Fruit fly (Drosophila melanogaster) whole organism, wandering third instar larva: ENCODE measurements around the gene CG15533.

Source experiments
- Abd-B ChIP-seq: fragments of >200 bp; optimal IDR thresholded peaks from 2 replicates; lab custom pipeline; 2017; ENCODE audit warnings: missing biosample characterization, missing genetic modification characterization
- CG32264 ChIP-seq: fragments of 200-800 bp; sonication (Bioruptor generic); optimal IDR thresholded peaks from 2 replicates; lab custom pipeline; 2016; ENCODE audit warnings: missing biosample characterization, missing genetic modification characterization
- CG9705 ChIP-seq: fragments of 200-800 bp; sonication (Bioruptor generic); optimal IDR thresholded peaks from 2 replicates; lab custom pipeline; 2018; ENCODE audit warnings: missing biosample characterization, mild to moderate bottlenecking, missing genetic modification characterization
- CrebA ChIP-seq: fragments of 200-800 bp; sonication (Bioruptor generic); optimal IDR thresholded peaks from 2 replicates; lab custom pipeline; 2016; ENCODE audit warnings: missing biosample characterization, mild to moderate bottlenecking, missing genetic modification characterization, borderline replicate concordance
- Dfd ChIP-seq: fragments of >200 bp; optimal IDR thresholded peaks from 2 replicates; lab custom pipeline; 2017; ENCODE audit warnings: missing biosample characterization, missing genetic modification characterization
- Dif ChIP-seq: fragments of 200-275, 200-300 bp; sonication (Bioruptor generic); optimal IDR thresholded peaks from 2 replicates; lab custom pipeline; 2018; ENCODE audit warnings: missing biosample characterization, missing genetic modification characterization; ENCODE audit not compliant: partially characterized antibody
- GATAd ChIP-seq: sonication (Bioruptor generic); optimal IDR thresholded peaks from 2 replicates; lab custom pipeline; 2016; ENCODE audit warnings: missing biosample characterization, missing genetic modification characterization
- HLH106 ChIP-seq: fragments of 200-800 bp; optimal IDR thresholded peaks from 3 replicates; lab custom pipeline; 2019; ENCODE audit warnings: missing biosample characterization, mild to moderate bottlenecking, missing genetic modification characterization, moderate library complexity
- Hnf4 ChIP-seq: fragments of 200-800 bp; sonication (Bioruptor generic); optimal IDR thresholded peaks from 2 replicates; lab custom pipeline; 2016; ENCODE audit warnings: missing biosample characterization, mild to moderate bottlenecking, missing genetic modification characterization
- Hr78 ChIP-seq: fragments of >200 bp; optimal IDR thresholded peaks from 2 replicates; lab custom pipeline; 2017; ENCODE audit warnings: missing biosample characterization, missing genetic modification characterization
- Hr83 ChIP-seq: fragments of 200-300 bp; sonication (Bioruptor generic); optimal IDR thresholded peaks from 2 replicates; lab custom pipeline; 2016; ENCODE audit warnings: missing biosample characterization, mild to moderate bottlenecking, missing genetic modification characterization, moderate library complexity; ENCODE audit not compliant: poor library complexity, severe bottlenecking
- Jra ChIP-seq: sonication (Bioruptor generic); optimal IDR thresholded peaks from 2 replicates; lab custom pipeline; 2016; ENCODE audit warnings: missing biosample characterization, missing genetic modification characterization
- Mio ChIP-seq: sonication (Bioruptor generic); optimal IDR thresholded peaks from 2 replicates; lab custom pipeline; 2016; ENCODE audit warnings: missing biosample characterization, missing genetic modification characterization
- Myc ChIP-seq: fragments of >200 bp; optimal IDR thresholded peaks from 2 replicates; lab custom pipeline; 2017
- N ChIP-seq: fragments of >200 bp; optimal IDR thresholded peaks from 2 replicates; lab custom pipeline; 2018; ENCODE audit warnings: missing biosample characterization, missing external identifiers, missing genetic modification characterization
- OdsH ChIP-seq: fragments of 200-800 bp; sonication (Bioruptor generic); optimal IDR thresholded peaks from 2 replicates; lab custom pipeline; 2016; ENCODE audit warnings: missing biosample characterization, mild to moderate bottlenecking, missing genetic modification characterization
- Rel ChIP-seq, 2 experiments: fragments of 200-800 bp; sonication (Bioruptor generic) in 1 of 2; optimal IDR thresholded peaks; 2 replicates in 1 of 2; 3 replicates in 1 of 2; lab custom pipeline; 2016 to 2019; ENCODE audit warnings: mild to moderate bottlenecking in 2 of 2, missing biosample characterization in 2 of 2, missing genetic modification characterization in 2 of 2, moderate library complexity in 1 of 2
- Sp1 ChIP-seq: fragments of 200-800 bp; sonication (Bioruptor generic); optimal IDR thresholded peaks from 3 replicates; lab custom pipeline; 2019; ENCODE audit warnings: missing biosample characterization, mild to moderate bottlenecking, missing genetic modification characterization, moderate library complexity
- Vsx2 ChIP-seq: fragments of 200-300, 225-300 bp; sonication (Bioruptor generic); optimal IDR thresholded peaks from 2 replicates; lab custom pipeline; 2018; ENCODE audit warnings: missing biosample characterization, missing genetic modification characterization; ENCODE audit not compliant: partially characterized antibody
- br ChIP-seq: fragments of 200-800 bp; sonication (Bioruptor generic); optimal IDR thresholded peaks from 2 replicates; lab custom pipeline; 2016; ENCODE audit warnings: missing biosample characterization, missing genetic modification characterization
- brk ChIP-seq: fragments of 200-800 bp; sonication (Bioruptor generic); optimal IDR thresholded peaks from 2 replicates; lab custom pipeline; 2016; ENCODE audit warnings: missing biosample characterization, mild to moderate bottlenecking, missing genetic modification characterization
- dl ChIP-seq, 2 experiments: fragments of 175-275, 200-275 bp in 1 of 2; fragments of 200-275 bp in 1 of 2; sonication (Bioruptor generic); optimal IDR thresholded peaks; lab custom pipeline; 2018; ENCODE audit warnings: mild to moderate bottlenecking in 2 of 2, missing biosample characterization in 2 of 2, missing genetic modification characterization in 2 of 2, moderate library complexity in 2 of 2; ENCODE audit not compliant: partially characterized antibody in 2 of 2, insufficient read depth in 1 of 2
- dmrt93B ChIP-seq: fragments of 200-800 bp; sonication (Bioruptor generic); optimal IDR thresholded peaks from 2 replicates; lab custom pipeline; 2018; ENCODE audit warnings: missing biosample characterization, mild to moderate bottlenecking, missing genetic modification characterization
- dsf ChIP-seq: sonication (Bioruptor generic); optimal IDR thresholded peaks from 2 replicates; lab custom pipeline; 2016; ENCODE audit warnings: missing biosample characterization, missing genetic modification characterization, borderline replicate concordance
- ey ChIP-seq: fragments of 200-800 bp; sonication (Bioruptor generic); optimal IDR thresholded peaks from 2 replicates; lab custom pipeline; 2016; ENCODE audit warnings: missing biosample characterization, missing genetic modification characterization
- foxo ChIP-seq, 2 experiments: fragments of 200-800 bp; sonication (Bioruptor generic); optimal IDR thresholded peaks; 2 replicates in 1 of 2; 3 replicates in 1 of 2; lab custom pipeline; 2016 to 2017; ENCODE audit warnings: missing biosample characterization in 2 of 2, missing genetic modification characterization in 2 of 2
- fru ChIP-seq: fragments of 200-800 bp; sonication (Bioruptor generic); optimal IDR thresholded peaks from 3 replicates; lab custom pipeline; 2016; ENCODE audit warnings: missing biosample characterization, mild to moderate bottlenecking, missing genetic modification characterization
- h ChIP-seq: fragments of 200-800 bp; sonication (Bioruptor generic); optimal IDR thresholded peaks from 3 replicates; lab custom pipeline; 2016; ENCODE audit warnings: missing biosample characterization, mild to moderate bottlenecking, missing genetic modification characterization
- jim ChIP-seq: fragments of 175-275, 200-325 bp; sonication (Bioruptor generic); optimal IDR thresholded peaks from 2 replicates; lab custom pipeline; 2016; ENCODE audit warnings: missing biosample characterization, mild to moderate bottlenecking, missing genetic modification characterization
- lola ChIP-seq: fragments of >200 bp; optimal IDR thresholded peaks from 2 replicates; lab custom pipeline; 2017; ENCODE audit warnings: missing biosample characterization, missing genetic modification characterization
- pan ChIP-seq: fragments of >200 bp; optimal IDR thresholded peaks from 2 replicates; lab custom pipeline; 2017
- psq ChIP-seq: fragments of 200-800 bp; sonication (Bioruptor generic); optimal IDR thresholded peaks from 3 replicates; lab custom pipeline; 2017; ENCODE audit warnings: missing biosample characterization, mild to moderate bottlenecking, missing genetic modification characterization, moderate library complexity
- rgr ChIP-seq: fragments of 200-800 bp; sonication (Bioruptor generic); optimal IDR thresholded peaks from 3 replicates; lab custom pipeline; 2016; ENCODE audit warnings: missing biosample characterization, mild to moderate bottlenecking, missing genetic modification characterization
- sage ChIP-seq: fragments of 200-800 bp; sonication (Bioruptor generic); optimal IDR thresholded peaks from 2 replicates; lab custom pipeline; 2016; ENCODE audit warnings: missing biosample characterization, mild to moderate bottlenecking, missing genetic modification characterization
- sv ChIP-seq: fragments of 200-800 bp; sonication (Bioruptor generic); optimal IDR thresholded peaks from 3 replicates; lab custom pipeline; 2016; ENCODE audit warnings: missing biosample characterization, missing genetic modification characterization
- tai ChIP-seq: sonication (Bioruptor generic); optimal IDR thresholded peaks from 2 replicates; lab custom pipeline; 2016; ENCODE audit warnings: missing biosample characterization, missing genetic modification characterization
- usp ChIP-seq: fragments of >200 bp; optimal IDR thresholded peaks from 2 replicates; lab custom pipeline; 2017; ENCODE audit warnings: missing biosample characterization, missing genetic modification characterization
- woc ChIP-seq: sonication (Bioruptor generic); optimal IDR thresholded peaks from 2 replicates; lab custom pipeline; 2016; ENCODE audit warnings: missing biosample characterization, mild to moderate bottlenecking, missing genetic modification characterization

CG15533 gene

dm6 chr3R:30444946-30445345, 16.3 kb downstream of the CG15533 start, which contains the start of gene Osi23:
Gene Osi23, minus strand, starts transcription at chr3R:30445046.
- TF ChIP-seq CG32264 (GFP tag; lab: Kevin White, UChicago) (no peak), dsf (GFP tag; lab: Kevin White, UChicago) (no peak), rgr (GFP tag; lab: Kevin White, UChicago) (no peak)
- TF ChIP-seq, all 38 proteins: peak for 0

- TF ChIP-seq CrebA (GFP tag; lab: Kevin White, UChicago) (peak; percentile 22), rgr (GFP tag; lab: Kevin White, UChicago) (no peak), Vsx2 (GFP tag; lab: Kevin White, UChicago) (no peak), usp (GFP tag; lab: Kevin White, UChicago) (no peak), Dfd (GFP tag; lab: Kevin White, UChicago) (no peak), GATAd (GFP tag; lab: Kevin White, UChicago) (no peak), Jra (GFP tag; lab: Kevin White, UChicago) (no peak)
Measured at dm6 chr3R:30449446-30449845, 20.8 kb downstream of the CG15533 start.

dm6 chr3R:30450224-30450623, 21.6 kb downstream of the CG15533 start:
- TF ChIP-seq Vsx2 (GFP tag; lab: Kevin White, UChicago) (peak; percentile 98), CrebA (GFP tag; lab: Kevin White, UChicago) (peak; percentile 90), tai (peak; percentile 98), Myc (lab: Kevin White, UChicago) (no peak), Hr78 (GFP tag; lab: Kevin White, UChicago) (no peak), CG32264 (GFP tag; lab: Kevin White, UChicago) (no peak), Rel (GFP tag; optimal IDR thresholded peaks at IDR 0.05; lab: Kevin White, UChicago) (peak; percentile 53), Rel (tag; optimal IDR thresholded peaks at IDR 0.05; lab: Kevin White, UChicago) (peak; percentile 19), HLH106 (tag; lab: Kevin White, UChicago) (peak; percentile 40), Abd-B (GFP tag; lab: Kevin White, UChicago) (no peak), lola (GFP tag; lab: Kevin White, UChicago) (no peak), Sp1 (GFP tag; lab: Kevin White, UChicago) (peak; percentile 66), Hnf4 (GFP tag; lab: Kevin White, UChicago) (peak; percentile 98), sage (GFP tag; lab: Kevin White, UChicago) (peak; percentile 93), Dif (GFP tag; lab: Kevin White, UChicago) (peak; percentile 98), brk (GFP tag; lab: Kevin White, UChicago) (peak; percentile 96), CG9705 (GFP tag; lab: Kevin White, UChicago) (peak; percentile 29), jim (GFP tag; lab: Kevin White, UChicago) (peak; percentile 99), N (GFP tag; lab: Kevin White, UChicago) (no peak), h (GFP tag; lab: Kevin White, UChicago) (peak; percentile 95), Jra (GFP tag; lab: Kevin White, UChicago) (peak; percentile 99), dmrt93B (GFP tag; lab: Kevin White, UChicago) (peak; percentile 50), dsf (GFP tag; lab: Kevin White, UChicago) (peak; percentile 95), Dfd (GFP tag; lab: Kevin White, UChicago) (no peak), Hr83 (GFP tag; lab: Kevin White, UChicago) (peak; percentile 100), psq (GFP tag; lab: Kevin White, UChicago) (peak; percentile 80), woc (GFP tag; lab: Kevin White, UChicago) (no peak), OdsH (GFP tag; lab: Kevin White, UChicago) (peak; percentile 88), dl (GFP tag; optimal IDR thresholded peaks at IDR 0.05; lab: Kevin White, UChicago; ENCODE audit: insufficient read depth in 1 of 2, partially characterized antibody in 2 of 2) (peak; percentile 95 to 97), foxo (GFP tag; optimal IDR thresholded peaks at IDR 0.05; lab: Kevin White, UChicago) (peak in 1 of 2 experiments; percentile 31), ey (GFP tag; lab: Kevin White, UChicago) (peak; percentile 47), rgr (GFP tag; lab: Kevin White, UChicago) (peak; percentile 95), fru (GFP tag; lab: Kevin White, UChicago) (peak; percentile 84), sv (GFP tag; lab: Kevin White, UChicago) (peak; percentile 63), GATAd (GFP tag; lab: Kevin White, UChicago) (peak; percentile 98), Mio (GFP tag; lab: Kevin White, UChicago) (peak; percentile 73), usp (GFP tag; lab: Kevin White, UChicago) (no peak), pan (lab: Kevin White, UChicago) (no peak), br (GFP tag; lab: Kevin White, UChicago) (peak; percentile 83)
